Worm (Caenorhabditis elegans) whole organism, L4/young adult: ENCODE results near the gene K11D12.11.

Source experiments
- W03F9.2 ChIP-seq: fragments of 150-350 bp; optimal IDR thresholded peaks from 2 replicates; lab custom pipeline; 2014; ENCODE audit warnings: missing biosample characterization, missing genetic modification characterization
- dao-5 ChIP-seq: sonication (generic microtip); optimal IDR thresholded peaks from 2 replicates; lab custom pipeline; 2016; ENCODE audit warnings: missing genotype, missing genetic modification characterization, moderate library complexity, missing compliant biosample characterization
- him-1 ChIP-seq: sonication (generic microtip); optimal IDR thresholded peaks from 2 replicates; lab custom pipeline; 2016; ENCODE audit warnings: missing genotype, missing genetic modification reagents, missing genetic modification characterization, missing compliant biosample characterization

ce11 chrV:5032176-5032575 is 7.2 kb downstream of the K11D12.11 start:
- no peak for TF ChIP-seq him-1 (tag; lab: Kevin White, UChicago)
- TF ChIP-seq dao-5 (tag; lab: Kevin White, UChicago): no peak
- TF ChIP-seq W03F9.2 (tag; lab: Kevin White, UChicago): no peak
